Fruit fly (Drosophila melanogaster): ENCODE results near the gene hdm.

Gene hdm

DNA sequence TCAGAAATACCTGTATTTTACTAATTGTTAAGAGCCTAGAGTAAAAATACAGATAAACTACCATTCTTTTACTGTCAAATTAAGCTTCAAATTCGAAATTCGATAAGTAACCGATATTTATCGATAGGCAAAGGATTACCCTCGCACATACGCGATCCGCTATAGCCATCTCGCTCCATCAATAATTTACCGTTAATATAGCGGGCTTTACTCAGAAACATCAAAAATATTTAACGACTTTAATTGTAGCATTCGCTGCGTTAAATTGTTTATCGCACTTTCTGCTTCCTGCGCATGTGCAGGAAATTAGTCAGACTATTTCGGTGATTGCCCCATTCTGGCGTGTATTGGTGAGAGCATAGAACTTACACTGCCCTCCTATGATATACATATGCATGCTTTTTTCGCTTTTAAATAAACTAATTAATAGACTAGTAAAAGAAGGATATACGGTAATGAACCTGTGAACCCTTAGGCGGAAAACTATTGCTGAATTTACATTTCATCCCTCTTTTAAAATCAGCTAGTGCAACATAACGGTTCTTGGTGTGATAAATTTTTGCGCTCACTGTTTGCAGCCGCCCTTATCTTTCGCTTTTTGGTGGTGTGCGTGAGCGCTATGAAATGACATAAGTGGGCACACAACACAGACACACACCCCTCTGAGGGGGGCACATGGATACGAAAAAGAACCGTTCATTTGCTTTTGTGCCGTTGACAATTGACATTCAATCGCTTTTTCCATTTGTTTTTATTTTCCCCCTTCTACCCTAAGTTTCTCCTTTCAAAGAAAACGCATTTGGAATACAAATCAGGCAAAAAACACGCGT is 11.5 kb downstream of the hdm start, which contains the start of the genes dpr14 and spidey (continued):
- TF ChIP-seq Dref (GFP tag; IDR thresholded peaks at IDR 0.05) (peak; percentile 58), Gsc (GFP tag; IDR thresholded peaks at IDR 0.05) (peak; percentile 62), ato (GFP tag; IDR thresholded peaks at IDR 0.05; ENCODE audit: partially characterized antibody) (no peak), CG11398 (GFP tag; optimal IDR thresholded peaks at IDR 0.05) (peak; percentile 81), ab (GFP tag; optimal IDR thresholded peaks at IDR 0.05) (peak; percentile 81), vvl (GFP tag; IDR thresholded peaks at IDR 0.05) (peak; percentile 93), dm (GFP tag; optimal IDR thresholded peaks at IDR 0.05) (peak; percentile 74), mam (GFP tag; optimal IDR thresholded peaks at IDR 0.05) (peak; percentile 88), tll (GFP tag; optimal IDR thresholded peaks at IDR 0.05) (no peak), Hsf (GFP tag; optimal IDR thresholded peaks at IDR 0.05) (peak; percentile 88), Trl (optimal IDR thresholded peaks at IDR 0.05) (peak in 1 of 2 experiments; percentile 19), Trl (GFP tag; optimal IDR thresholded peaks at IDR 0.05) (peak; percentile 87), Ada2b (GFP tag; IDR thresholded peaks at IDR 0.05) (peak; percentile 89), CG30403 (GFP tag; optimal IDR thresholded peaks at IDR 0.05) (peak; percentile 88), Ets65A (GFP tag) (peak; percentile 97), Oaz (GFP tag; IDR thresholded peaks at IDR 0.05) (peak; percentile 86), CG10543 (GFP tag; optimal IDR thresholded peaks at IDR 0.05) (peak; percentile 95), croc (GFP tag; conservative IDR thresholded peaks at IDR 0.05) (peak; percentile 75), fru (optimal IDR thresholded peaks at IDR 0.05) (no peak), run (tag; optimal IDR thresholded peaks at IDR 0.05) (peak; percentile 84), Hmx (GFP tag; optimal IDR thresholded peaks at IDR 0.05) (peak; percentile 65), peb (GFP tag; IDR thresholded peaks at IDR 0.05) (peak; percentile 78), fu2 (GFP tag; optimal IDR thresholded peaks at IDR 0.05) (peak; percentile 89), dan (GFP tag; IDR thresholded peaks at IDR 0.05) (peak; percentile 41; the same call in 1 of the 2 replicates), CG6254 (GFP tag; optimal IDR thresholded peaks at IDR 0.05) (peak; percentile 79), tgo (GFP tag; IDR thresholded peaks at IDR 0.05) (peak; percentile 93), insv (GFP tag; optimal IDR thresholded peaks at IDR 0.05) (peak in 1 of 2 experiments; percentile 62), CG15601 (tag; optimal IDR thresholded peaks at IDR 0.05) (peak; percentile 84), org-1 (GFP tag; optimal IDR thresholded peaks at IDR 0.05) (peak; percentile 89), CG8765 (GFP tag; IDR thresholded peaks at IDR 0.05) (peak; percentile 71), dmrt99B (tag; optimal IDR thresholded peaks at IDR 0.05) (peak; percentile 94), Dfd (GFP tag; optimal IDR thresholded peaks at IDR 0.05) (no peak), CG6272 (GFP tag; IDR thresholded peaks at IDR 0.05) (peak; percentile 79), trem (tag; optimal IDR thresholded peaks at IDR 0.05) (peak; percentile 81), Sox100B (GFP tag; optimal IDR thresholded peaks at IDR 0.05) (peak; percentile 86), CG14667 (GFP tag; IDR thresholded peaks at IDR 0.05) (peak; percentile 86), CG11695 (GFP tag; IDR thresholded peaks at IDR 0.05) (peak; percentile 90), zfh1 (GFP tag; IDR thresholded peaks at IDR 0.05) (peak; percentile 87), NFAT (GFP tag; IDR thresholded peaks at IDR 0.05) (peak; percentile 83), pros (GFP tag; optimal IDR thresholded peaks at IDR 0.05) (peak; percentile 78), CG9797 (GFP tag; optimal IDR thresholded peaks at IDR 0.05) (peak; percentile 22), CG4328 (GFP tag; optimal IDR thresholded peaks at IDR 0.05) (peak; percentile 87), wek (GFP tag; optimal IDR thresholded peaks at IDR 0.05) (peak; percentile 71), NK7.1 (GFP tag; optimal IDR thresholded peaks at IDR 0.05) (peak; percentile 38), CG17361 (GFP tag; IDR thresholded peaks at IDR 0.05) (peak; percentile 86), CG1024 (GFP tag; IDR thresholded peaks at IDR 0.05) (peak; percentile 61), CG17829 (tag; optimal IDR thresholded peaks at IDR 0.05) (peak; percentile 90), ttk (GFP tag; IDR thresholded peaks at IDR 0.05) (peak; percentile 90), CHES-1-like (GFP tag; optimal IDR thresholded peaks at IDR 0.05) (peak; percentile 89), CG32772 (GFP tag; IDR thresholded peaks at IDR 0.05) (peak; percentile 91), tx (GFP tag; optimal IDR thresholded peaks at IDR 0.05) (peak; percentile 86)
